Fruit fly (Drosophila melanogaster): Measurements from ENCODE around the gene CG10274.

DNA sequence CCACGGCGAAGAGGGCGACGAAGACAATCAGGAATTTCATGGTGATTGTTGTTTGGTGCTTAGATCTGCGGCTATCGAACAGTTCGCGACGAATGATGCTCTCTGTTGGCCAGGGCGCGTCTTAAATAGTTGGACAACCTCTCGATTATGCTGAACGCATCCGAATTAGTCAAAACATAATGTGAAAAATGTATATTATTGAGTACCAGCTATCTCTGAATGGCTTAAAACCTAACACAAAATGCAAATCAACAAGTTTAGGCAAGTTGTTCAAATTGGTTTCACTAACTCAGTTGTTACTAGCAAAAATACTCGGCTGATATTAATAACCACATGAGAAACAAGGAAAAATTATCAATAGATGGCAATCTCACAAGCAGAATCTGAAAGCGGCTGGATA is 46.5 kb downstream of the CG10274 start, which contains the start of gene Lcp65Ag1:
- TF ChIP-seq Mnt (GFP tag; optimal IDR thresholded peaks at IDR 0.05) (no peak), CG11617 (GFP tag; optimal IDR thresholded peaks at IDR 0.05) (no peak), Crg-1 (GFP tag; optimal IDR thresholded peaks at IDR 0.05) (no peak), tj (GFP tag; optimal IDR thresholded peaks at IDR 0.05) (no peak), CG7045 (GFP tag; optimal IDR thresholded peaks at IDR 0.05) (no peak), CG33017 (tag; optimal IDR thresholded peaks at IDR 0.05) (no peak), ovo (GFP tag; optimal IDR thresholded peaks at IDR 0.05) (no peak), pad (GFP tag; optimal IDR thresholded peaks at IDR 0.05) (no peak), CG14711 (tag; optimal IDR thresholded peaks at IDR 0.05) (no peak), cic (GFP tag; optimal IDR thresholded peaks at IDR 0.05) (no peak), bab1 (GFP tag; optimal IDR thresholded peaks at IDR 0.05) (no peak), CG5204 (GFP tag; optimal IDR thresholded peaks at IDR 0.05) (no peak)

All from whole organism, adult.